Worm (Caenorhabditis elegans): ENCODE data around the gene T19D2.3.

DNA sequence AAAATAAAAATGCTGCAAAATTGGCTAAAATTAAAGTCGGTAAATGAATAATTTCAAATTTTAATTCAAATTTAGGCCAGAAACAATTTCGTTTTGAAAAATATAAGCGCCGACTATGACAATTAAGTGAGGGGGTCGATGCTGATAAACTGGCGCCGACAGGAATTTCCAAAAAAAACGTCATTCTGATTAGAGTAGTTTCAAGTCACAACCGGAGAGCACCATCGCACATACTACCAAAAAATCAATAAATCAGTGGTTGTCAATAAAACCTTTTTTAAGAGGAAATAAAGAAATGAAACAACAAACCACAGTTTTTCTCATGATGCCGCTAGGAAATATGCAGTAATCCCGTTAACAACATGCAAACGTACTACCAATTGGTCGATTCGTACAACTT is 10.0 kb downstream of the T19D2.3 start:
- TF ChIP-seq mdl-1 (tag; optimal IDR thresholded peaks at IDR 0.05): no peak
- TF ChIP-seq nhr-77 (tag; optimal IDR thresholded peaks at IDR 0.05): no peak
- peak; percentile 49 for TF ChIP-seq fos-1 (tag; optimal IDR thresholded peaks at IDR 0.05)
- no peak for TF ChIP-seq elt-1 (tag; optimal IDR thresholded peaks at IDR 0.05)
- TF ChIP-seq alr-1 (tag; optimal IDR thresholded peaks at IDR 0.05): no peak
